Worm (Caenorhabditis elegans): Measurements from ENCODE around the gene twk-11.

The twk-11 gene

DNA sequence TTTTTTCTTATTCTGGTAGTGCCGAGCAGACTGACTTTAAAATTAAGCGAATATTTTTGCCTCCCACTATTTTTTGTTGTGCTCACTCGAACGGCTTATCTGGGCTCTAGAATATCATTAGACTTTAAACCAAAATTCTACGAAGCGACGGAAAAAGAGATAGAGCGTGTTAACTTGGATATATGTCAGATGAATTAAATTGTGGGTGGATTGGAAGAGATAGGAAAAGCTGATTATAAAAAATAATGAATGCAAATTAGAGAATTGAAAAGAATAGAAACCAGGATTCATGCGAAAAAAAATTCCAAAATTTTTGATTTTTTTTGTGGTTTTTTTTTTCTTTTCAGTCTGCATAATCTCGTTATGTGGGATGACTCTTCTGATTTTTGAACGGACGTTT, 14.6 kb downstream of the twk-11 start, which contains the start of gene F20A1.4:
TSS of gene F20A1.4 (minus strand) at position 101 of the 400 bp plus-strand sequence.
- no peak for TF ChIP-seq hmg-4 (GFP tag; optimal IDR thresholded peaks at IDR 0.05)
- no peak for TF ChIP-seq tra-4 (tag; optimal IDR thresholded peaks at IDR 0.05)
- no peak for TF ChIP-seq F13C5.2 (tag; optimal IDR thresholded peaks at IDR 0.05)
- TF ChIP-seq flt-1 (GFP tag; IDR thresholded peaks at IDR 0.05), result no peak
- no peak for TF ChIP-seq ceh-13 (GFP tag; optimal IDR thresholded peaks at IDR 0.05)
- no peak for TF ChIP-seq ama-1 (optimal IDR thresholded peaks at IDR 0.05)
- no peak for TF ChIP-seq ceh-36 (tag; optimal IDR thresholded peaks at IDR 0.05)
- no peak for TF ChIP-seq ets-7 (tag; optimal IDR thresholded peaks at IDR 0.05)
- no peak for TF ChIP-seq B0310.2 (tag; optimal IDR thresholded peaks at IDR 0.05)
- TF ChIP-seq sea-1 (GFP tag; conservative IDR thresholded peaks at IDR 0.05), result no peak

DNA sequence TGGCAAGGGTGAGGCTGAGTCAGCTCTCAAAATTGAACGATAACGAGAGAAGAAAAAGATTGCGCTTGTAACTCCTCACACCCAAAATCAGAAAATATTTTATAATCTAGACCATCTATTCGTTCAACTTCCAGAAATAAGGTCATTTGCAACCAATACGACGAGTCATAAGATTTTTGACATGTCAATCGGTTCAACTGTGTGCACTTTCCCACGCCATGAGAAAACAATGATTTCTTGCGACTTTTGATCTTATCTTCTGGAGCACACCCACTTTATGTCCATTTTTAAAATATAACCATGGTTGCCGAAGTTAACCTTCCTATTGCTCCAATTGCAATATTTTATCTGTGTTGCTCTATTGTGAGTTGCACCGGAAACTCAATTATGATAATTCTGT, 19.3 kb downstream of the twk-11 start, which contains the start of gene srsx-32:
TSS of gene srsx-32 (plus strand) at position 301 of the 400 bp plus-strand sequence.
- TF ChIP-seq ets-7 (tag; optimal IDR thresholded peaks at IDR 0.05) (no peak), hmg-4 (GFP tag; optimal IDR thresholded peaks at IDR 0.05) (no peak), scrt-1 (GFP tag; IDR thresholded peaks at IDR 0.05) (no peak), tbx-37 (GFP tag; conservative IDR thresholded peaks at IDR 0.05) (no peak), tbx-11 (GFP tag; IDR thresholded peaks at IDR 0.05) (no peak)

DNA sequence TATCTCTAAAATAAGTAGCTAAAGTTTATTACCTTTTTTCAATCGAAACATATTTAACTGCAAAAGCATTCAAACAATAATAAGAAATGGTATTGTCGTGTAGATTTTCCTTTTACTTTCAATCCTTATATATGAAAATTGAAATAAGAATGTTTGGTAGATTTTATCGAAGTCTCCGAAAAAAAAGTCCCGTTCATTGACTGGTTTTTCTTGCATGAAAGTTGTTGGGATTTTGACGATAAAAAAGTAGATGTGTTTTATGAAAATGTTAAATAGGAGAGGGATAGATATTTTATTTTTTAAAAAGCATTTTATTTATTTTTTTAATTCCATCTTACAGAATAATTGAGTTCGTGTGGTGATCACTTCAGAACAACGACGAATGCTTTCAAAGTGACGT, 20.5 kb downstream of the twk-11 start, which contains the start of gene C33G8.13:
TSS of gene C33G8.13 (minus strand) at position 101 of the 400 bp plus-strand sequence.
- TF ChIP-seq hmbx-1 (tag; optimal IDR thresholded peaks at IDR 0.05) (no peak), hmg-4 (GFP tag; optimal IDR thresholded peaks at IDR 0.05) (no peak), ets-7 (tag; optimal IDR thresholded peaks at IDR 0.05) (no peak), tbx-37 (GFP tag; conservative IDR thresholded peaks at IDR 0.05) (no peak), sea-1 (GFP tag; conservative IDR thresholded peaks at IDR 0.05) (no peak), F13C5.2 (tag; optimal IDR thresholded peaks at IDR 0.05) (no peak), flt-1 (GFP tag; IDR thresholded peaks at IDR 0.05) (no peak), scrt-1 (GFP tag; IDR thresholded peaks at IDR 0.05) (no peak), hnd-1 (tag; optimal IDR thresholded peaks at IDR 0.05) (no peak), aly-1 (tag; optimal IDR thresholded peaks at IDR 0.05) (no peak), tra-4 (tag; optimal IDR thresholded peaks at IDR 0.05) (no peak), ceh-13 (GFP tag; optimal IDR thresholded peaks at IDR 0.05) (no peak), B0310.2 (tag; optimal IDR thresholded peaks at IDR 0.05) (no peak), ceh-36 (tag; optimal IDR thresholded peaks at IDR 0.05) (no peak), ama-1 (optimal IDR thresholded peaks at IDR 0.05) (no peak)

DNA sequence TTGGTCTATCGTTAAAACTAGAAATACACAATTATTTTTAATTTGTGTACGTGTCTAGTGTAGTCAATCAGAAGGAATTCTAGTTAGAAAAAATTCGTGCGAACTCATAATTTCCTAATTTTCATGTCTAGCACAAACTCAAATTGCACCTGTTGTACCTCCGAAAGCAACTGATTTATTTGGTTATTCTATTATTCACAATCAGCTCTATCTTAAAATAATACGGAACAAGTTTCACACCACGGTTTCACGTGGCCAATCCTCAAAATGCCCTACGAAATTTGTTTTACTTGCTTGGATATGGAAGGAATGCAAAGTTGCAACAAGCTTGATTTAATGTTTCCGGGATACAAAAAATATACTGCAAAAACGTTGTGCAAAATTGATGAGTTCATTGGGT, 23.8 kb downstream of the twk-11 start, which contains the start of gene srw-127:
TSS of gene srw-127 (plus strand) at position 301 of the 400 bp plus-strand sequence.
- no peak for TF ChIP-seq flt-1 (GFP tag; IDR thresholded peaks at IDR 0.05)

DNA sequence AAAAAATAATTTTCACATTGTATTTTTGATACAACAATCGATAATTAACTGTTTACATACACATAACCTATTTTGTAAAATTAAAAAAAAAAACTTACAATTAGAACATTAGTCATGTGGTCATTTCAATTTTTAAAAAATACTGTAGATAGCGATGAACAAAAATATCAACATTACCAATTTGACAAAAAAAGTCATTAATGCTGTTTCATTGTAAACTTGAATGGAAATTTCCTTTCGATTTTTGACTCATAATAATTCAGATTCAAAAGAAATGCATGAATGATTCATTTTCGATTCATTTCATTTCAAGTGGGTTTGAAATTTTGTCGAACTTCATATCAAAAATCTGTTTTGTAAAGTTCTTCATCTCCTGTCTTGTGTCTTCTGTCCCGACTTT, 26.9 kb downstream of the twk-11 start, which contains the start of gene C33G8.2:
TSS of gene C33G8.2 (plus strand) at position 301 of the 400 bp plus-strand sequence.
- no peak for TF ChIP-seq ama-1 (optimal IDR thresholded peaks at IDR 0.05)

DNA sequence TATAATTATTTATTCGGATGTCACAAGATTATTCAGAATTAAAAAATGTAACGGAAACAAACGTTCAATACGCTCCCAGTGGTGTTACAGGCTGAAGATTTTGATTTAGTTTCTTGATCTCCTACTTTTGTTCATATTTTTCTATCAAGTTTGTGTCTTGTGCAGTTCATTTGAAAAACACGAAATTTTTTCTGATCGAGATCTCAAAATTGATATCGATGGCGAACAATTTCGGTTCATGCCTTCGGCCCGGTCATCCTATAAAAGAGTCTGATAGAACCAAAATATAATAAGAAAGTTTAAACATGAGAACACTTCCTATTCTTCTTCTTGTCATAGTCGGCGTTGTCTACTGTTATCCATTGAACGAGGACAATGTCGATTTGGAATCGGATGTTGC, 29.1 kb downstream of the twk-11 start, which contains the start of gene drd-10:
TSS of gene drd-10 (plus strand) at position 301 of the 400 bp plus-strand sequence.
- no peak for TF ChIP-seq scrt-1 (GFP tag; IDR thresholded peaks at IDR 0.05)
- TF ChIP-seq flt-1 (GFP tag; IDR thresholded peaks at IDR 0.05), result no peak
- TF ChIP-seq ceh-13 (GFP tag; optimal IDR thresholded peaks at IDR 0.05), result no peak
- TF ChIP-seq tbx-37 (GFP tag; conservative IDR thresholded peaks at IDR 0.05), result no peak
- no peak for TF ChIP-seq ets-7 (tag; optimal IDR thresholded peaks at IDR 0.05)
- TF ChIP-seq ceh-36 (tag; optimal IDR thresholded peaks at IDR 0.05), result no peak

DNA sequence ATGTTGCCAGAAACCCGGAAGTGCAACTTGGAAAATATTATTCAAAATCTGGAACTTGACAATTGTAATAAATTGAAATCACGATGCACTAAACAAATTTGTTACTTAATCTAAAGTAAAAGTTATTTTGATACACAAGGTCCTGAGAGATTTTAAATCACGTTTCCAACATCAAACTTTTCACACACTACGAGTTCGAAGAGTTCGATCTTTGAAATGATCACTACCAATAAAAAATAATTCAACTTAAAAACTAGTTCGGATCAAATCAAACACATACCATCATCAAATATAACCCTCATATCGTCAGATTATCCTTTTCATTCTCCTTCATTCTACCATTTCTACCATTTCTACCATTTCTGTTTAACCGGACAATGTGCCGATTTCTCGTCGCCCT, 30.4 kb downstream of the twk-11 start, which contains the start of gene spig-10:
TSS of gene spig-10 (plus strand) at position 301 of the 400 bp plus-strand sequence.
- TF ChIP-seq F13C5.2 (tag; optimal IDR thresholded peaks at IDR 0.05) (no peak), tbx-37 (GFP tag; conservative IDR thresholded peaks at IDR 0.05) (no peak), ceh-13 (GFP tag; optimal IDR thresholded peaks at IDR 0.05) (no peak), ets-7 (tag; optimal IDR thresholded peaks at IDR 0.05) (no peak), ceh-36 (tag; optimal IDR thresholded peaks at IDR 0.05) (no peak), hnd-1 (tag; optimal IDR thresholded peaks at IDR 0.05) (no peak), B0310.2 (tag; optimal IDR thresholded peaks at IDR 0.05) (no peak), hmg-4 (GFP tag; optimal IDR thresholded peaks at IDR 0.05) (no peak), flt-1 (GFP tag; IDR thresholded peaks at IDR 0.05) (no peak), hmbx-1 (tag; optimal IDR thresholded peaks at IDR 0.05) (no peak), scrt-1 (GFP tag; IDR thresholded peaks at IDR 0.05) (no peak)

ce11 chrV:7003850-7004249, 32.5 kb downstream of the twk-11 start, which contains the start of gene srab-4:
Gene srab-4, plus strand, starts transcription at chrV:7004150.
- TF ChIP-seq ceh-13 (GFP tag; optimal IDR thresholded peaks at IDR 0.05), result no peak
- TF ChIP-seq ceh-36 (tag; optimal IDR thresholded peaks at IDR 0.05), result no peak
- no peak for TF ChIP-seq ets-7 (tag; optimal IDR thresholded peaks at IDR 0.05)
- no peak for TF ChIP-seq ama-1 (optimal IDR thresholded peaks at IDR 0.05)
- no peak for TF ChIP-seq tbx-37 (GFP tag; conservative IDR thresholded peaks at IDR 0.05)
- TF ChIP-seq tbx-11 (GFP tag; IDR thresholded peaks at IDR 0.05), result no peak
- TF ChIP-seq scrt-1 (GFP tag; IDR thresholded peaks at IDR 0.05), result no peak
- no peak for TF ChIP-seq hnd-1 (tag; optimal IDR thresholded peaks at IDR 0.05)
- TF ChIP-seq B0310.2 (tag; optimal IDR thresholded peaks at IDR 0.05), result no peak
- no peak for TF ChIP-seq sea-1 (GFP tag; conservative IDR thresholded peaks at IDR 0.05)

ce11 chrV:7000734-7001133, 35.6 kb downstream of the twk-11 start:
- TF ChIP-seq aly-1 (tag; optimal IDR thresholded peaks at IDR 0.05) (no peak), hmg-4 (GFP tag; optimal IDR thresholded peaks at IDR 0.05) (no peak), pes-1 (GFP tag; IDR thresholded peaks at IDR 0.05) (no peak), B0310.2 (tag; optimal IDR thresholded peaks at IDR 0.05) (no peak), ceh-36 (tag; optimal IDR thresholded peaks at IDR 0.05) (no peak), hnd-1 (tag; optimal IDR thresholded peaks at IDR 0.05) (no peak)

All from whole organism, early embryonic.